Fruit fly (Drosophila melanogaster) S2 (cell line): ENCODE measurements around the gene janA.

Experiments
- CG8478 ChIP-seq: fragments of >200 bp; optimal IDR thresholded peaks from 2 replicates; lab custom pipeline; 2018
- CTCF ChIP-seq, 2 experiments: fragments of >200 bp; optimal IDR thresholded peaks; 2 replicates each; lab custom pipeline; 2018

janA gene

dm6 chr3R:30055915-30056544 lies 16.7 kb upstream of the janA start, which contains the start of the genes Rpp14b and spn-A:
Rpp14b (plus strand) TSS chr3R:30055957.
spn-A (minus strand) TSS chr3R:30056037.
- TF ChIP-seq CTCF (optimal IDR thresholded peaks at IDR 0.05; lab: Kevin White, UChicago) (no peak), CG8478 (lab: Kevin White, UChicago) (no peak)

- no peak for TF ChIP-seq CG8478 (lab: Kevin White, UChicago)
- TF ChIP-seq CTCF (optimal IDR thresholded peaks at IDR 0.05; lab: Kevin White, UChicago), result peak; percentile 10 to 43
Measured at dm6 chr3R:30052455-30053046, 13.2 kb upstream of the janA start, which contains the start of gene Jasper. Jasper (plus strand) TSS chr3R:30052514.

dm6 chr3R:30051933-30052332 lies 12.6 kb upstream of the janA start, which contains the start of gene CG15528:
CG15528 (minus strand) TSS chr3R:30052112.
- TF ChIP-seq CG8478 (lab: Kevin White, UChicago) (no peak), CTCF (optimal IDR thresholded peaks at IDR 0.05; lab: Kevin White, UChicago) (no peak)

dm6 chr3R:30050448-30050847 lies 11.1 kb upstream of the janA start:
- TF ChIP-seq CTCF (optimal IDR thresholded peaks at IDR 0.05; lab: Kevin White, UChicago), result no peak
- no peak for TF ChIP-seq CG8478 (lab: Kevin White, UChicago)

- TF ChIP-seq CTCF (optimal IDR thresholded peaks at IDR 0.05; lab: Kevin White, UChicago) (peak in 1 of 2 experiments; percentile 41), CG8478 (lab: Kevin White, UChicago) (no peak)
Measured at dm6 chr3R:30046029-30047001, 7.0 kb upstream of the janA start, which contains the start of the genes RpL32 and CG7943. RpL32 (minus strand) TSS chr3R:30046161. CG7943 (plus strand) TSS chr3R:30046470.

dm6 chr3R:30043139-30043744 lies 3.9 kb upstream of the janA start, which contains the start of gene Sry-delta:
Sry-delta (plus strand) TSS chr3R:30043341.
- no peak for TF ChIP-seq CG8478 (lab: Kevin White, UChicago)
- TF ChIP-seq CTCF (optimal IDR thresholded peaks at IDR 0.05; lab: Kevin White, UChicago), result peak; percentile 10 to 34

dm6 chr3R:30040879-30041278 lies 1.5 kb upstream of the janA start:
- TF ChIP-seq CG8478 (lab: Kevin White, UChicago) (no peak), CTCF (optimal IDR thresholded peaks at IDR 0.05; lab: Kevin White, UChicago) (no peak)

dm6 chr3R:30038628-30039027 lies 705 bp downstream of the janA start, which contains the start of gene janB:
janB (minus strand) TSS chr3R:30038728.
- TF ChIP-seq CG8478 (lab: Kevin White, UChicago) (no peak), CTCF (optimal IDR thresholded peaks at IDR 0.05; lab: Kevin White, UChicago) (no peak)

- TF ChIP-seq CTCF (optimal IDR thresholded peaks at IDR 0.05; lab: Kevin White, UChicago), result no peak
- no peak for TF ChIP-seq CG8478 (lab: Kevin White, UChicago)
Measured at dm6 chr3R:30037630-30038029, 1.7 kb downstream of the janA start, which contains the start of gene ocn. ocn (minus strand) TSS chr3R:30037730.

- TF ChIP-seq CTCF (optimal IDR thresholded peaks at IDR 0.05; lab: Kevin White, UChicago), result no peak
- TF ChIP-seq CG8478 (lab: Kevin White, UChicago), result no peak
Measured at dm6 chr3R:30036609-30037008, 2.7 kb downstream of the janA start, which contains the start of gene ZIPIC. ZIPIC (minus strand) TSS chr3R:30036870.

- TF ChIP-seq CG8478 (lab: Kevin White, UChicago) (no peak), CTCF (optimal IDR thresholded peaks at IDR 0.05; lab: Kevin White, UChicago) (no peak)
Measured at dm6 chr3R:30032281-30032680, 7.1 kb downstream of the janA start.

- no peak for TF ChIP-seq CG8478 (lab: Kevin White, UChicago)
- no peak for TF ChIP-seq CTCF (optimal IDR thresholded peaks at IDR 0.05; lab: Kevin White, UChicago)
Measured at dm6 chr3R:30030061-30030460, 9.3 kb downstream of the janA start.

dm6 chr3R:30023445-30023844 lies 15.9 kb downstream of the janA start:
- no peak for TF ChIP-seq CG8478 (lab: Kevin White, UChicago)
- no peak for TF ChIP-seq CTCF (optimal IDR thresholded peaks at IDR 0.05; lab: Kevin White, UChicago)
